Fruit fly (Drosophila melanogaster) ovary, adult (tissue): Measurements from ENCODE around the gene CG5167.

Source experiments
- CG17801 ChIP-seq: fragments of 200-800 bp; optimal IDR thresholded peaks from 2 replicates; lab custom pipeline; 2019; ENCODE audit warnings: missing biosample characterization, mild to moderate bottlenecking, missing genetic modification characterization, moderate library complexity; ENCODE audit not compliant: partially characterized antibody

Gene CG5167

dm6 chr3R:12456370-12456940 is 50.1 kb downstream of the CG5167 start, which contains the start of gene trus:
Gene trus, plus strand, starts transcription at chr3R:12456573.
- TF ChIP-seq CG17801 (GFP tag; lab: Kevin White, UChicago): peak; percentile 30
